Worm (Caenorhabditis elegans) whole organism, L1 larva: ENCODE results near the gene M163.1.

Experiments used
- ama-1 ChIP-seq: fragments of 150-350 bp; optimal IDR thresholded peaks from 2 replicates; lab custom pipeline; 2014
- ceh-90 ChIP-seq: sonication (generic microtip); optimal IDR thresholded peaks from 2 replicates; lab custom pipeline; 2016; ENCODE audit warnings: missing genetic modification characterization, missing compliant biosample characterization
- ces-1 ChIP-seq: fragments of 150-350 bp; optimal IDR thresholded peaks from 2 replicates; lab custom pipeline; 2014; ENCODE audit warnings: missing biosample characterization, missing genetic modification reagents, missing genetic modification characterization
- elt-2 ChIP-seq: sonication (generic microtip); optimal IDR thresholded peaks from 2 replicates; lab custom pipeline; 2016; ENCODE audit warnings: missing genetic modification characterization, mild to moderate bottlenecking, inconsistent platforms, missing compliant biosample characterization, missing genetic modification reagents
- fos-1 ChIP-seq: fragments of 150-350 bp; optimal IDR thresholded peaks from 2 replicates; lab custom pipeline; 2014; ENCODE audit warnings: missing biosample characterization, missing genetic modification characterization
- mdl-1 ChIP-seq, 2 experiments: fragments of 150-350 bp; optimal IDR thresholded peaks; 2 replicates each; lab custom pipeline; 2014 to 2017; ENCODE audit warnings: missing biosample characterization in 2 of 2, missing genetic modification characterization in 2 of 2, inconsistent platforms in 1 of 2
- nhr-85 ChIP-seq: sonication (generic microtip); peaks from one replicate; lab custom pipeline; 2016; ENCODE audit warnings: missing genetic modification characterization, inconsistent platforms, missing compliant biosample characterization
- unc-130 ChIP-seq: fragments of 150-350 bp; optimal IDR thresholded peaks from 2 replicates; lab custom pipeline; 2017; ENCODE audit warnings: missing biosample characterization, missing genetic modification characterization, inconsistent platforms
- unc-62 ChIP-seq: fragments of 150-350 bp; optimal IDR thresholded peaks from 2 replicates; lab custom pipeline; 2014; ENCODE audit warnings: missing biosample characterization, missing genetic modification reagents, missing genetic modification characterization
- vab-15 ChIP-seq: sonication (generic microtip); optimal IDR thresholded peaks from 2 replicates; lab custom pipeline; 2017; ENCODE audit warnings: missing genotype, mild to moderate bottlenecking, missing genetic modification characterization, missing compliant biosample characterization
- ztf-4 ChIP-seq: fragments of 150-350 bp; optimal IDR thresholded peaks from 2 replicates; lab custom pipeline; 2014; ENCODE audit warnings: missing biosample characterization, missing genetic modification characterization

DNA sequence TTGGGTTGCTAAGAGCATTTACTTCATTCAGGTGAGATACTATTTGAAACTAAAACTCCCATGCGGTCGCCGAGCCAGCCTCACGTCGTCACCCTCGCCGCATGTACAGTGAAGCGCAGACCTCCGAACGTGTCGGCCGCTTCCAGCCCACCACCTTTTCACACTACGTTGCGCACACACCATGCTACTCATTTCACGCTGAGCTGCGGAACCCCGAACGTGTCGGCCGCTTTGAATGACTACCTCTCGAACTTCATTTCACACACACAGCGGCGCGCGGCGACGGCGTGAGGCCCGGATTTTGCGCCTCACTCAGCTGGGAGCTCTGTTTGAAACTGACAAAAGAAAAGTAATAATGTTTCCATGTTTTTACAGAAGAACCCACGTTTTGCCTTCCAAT is 22.0 kb downstream of the M163.1 start:
- TF ChIP-seq vab-15 (tag; lab: Kevin White, UChicago), result no peak
- no peak for TF ChIP-seq unc-62 (GFP tag; lab: Kevin White, UChicago)
- no peak for TF ChIP-seq ces-1
- TF ChIP-seq ceh-90 (tag; lab: Kevin White, UChicago), result no peak
- TF ChIP-seq ztf-4, result no peak
- no peak for TF ChIP-seq unc-130 (tag; lab: Kevin White, UChicago)
- no peak for TF ChIP-seq fos-1 (tag; lab: Kevin White, UChicago)
- no peak for TF ChIP-seq nhr-85
- TF ChIP-seq mdl-1 (tag; optimal IDR thresholded peaks at IDR 0.05; lab: Kevin White, UChicago), result no peak
- TF ChIP-seq elt-2 (tag; lab: Kevin White, UChicago), result no peak
- TF ChIP-seq ama-1 (lab: Kevin White, UChicago), result no peak
